Fruit fly (Drosophila melanogaster) whole organism, embryonic: ENCODE data around the gene SsRbeta.

Source experiments
- Bdp1 ChIP-seq: fragments of 200-800 bp; sonication (Bioruptor generic); optimal IDR thresholded peaks from 3 replicates; lab custom pipeline; 2016; ENCODE audit warnings: missing biosample characterization, missing genetic modification characterization
- CG10543 ChIP-seq: fragments of 200-800 bp; sonication (Bioruptor generic); optimal IDR thresholded peaks from 3 replicates; lab custom pipeline; 2017; ENCODE audit warnings: missing biosample characterization, mild to moderate bottlenecking, missing genetic modification characterization, moderate library complexity
- CG10959 ChIP-seq: fragments of 200-800 bp; sonication (Bioruptor generic); IDR thresholded peaks from 2 replicates; pipeline ENCODE4 v1.3.6; 2022; ENCODE audit warnings: missing biosample characterization, missing genetic modification characterization
- CG12769 ChIP-seq: fragments of 200-800 bp; sonication (Bioruptor generic); optimal IDR thresholded peaks from 2 replicates; lab custom pipeline; 2019; ENCODE audit warnings: missing biosample characterization, mild to moderate bottlenecking, missing genetic modification characterization, moderate library complexity
- CG13296 ChIP-seq: fragments of 200-800 bp; sonication (Bioruptor generic); optimal IDR thresholded peaks from 3 replicates; lab custom pipeline; 2018; ENCODE audit warnings: missing biosample characterization, mild to moderate bottlenecking, missing genetic modification characterization
- CG2875 ChIP-seq: fragments of 200-800 bp; sonication (Bioruptor generic); optimal IDR thresholded peaks from 2 replicates; lab custom pipeline; 2017; ENCODE audit warnings: missing biosample characterization, mild to moderate bottlenecking, missing genetic modification characterization, missing genetic modification reagents
- CG3065 ChIP-seq: fragments of 200-800 bp; sonication (Bioruptor generic); optimal IDR thresholded peaks from 2 replicates; lab custom pipeline; 2016; ENCODE audit warnings: missing biosample characterization, missing genetic modification characterization
- CG31365 ChIP-seq: fragments of 200-800 bp; sonication (Bioruptor generic); optimal IDR thresholded peaks from 2 replicates; lab custom pipeline; 2018; ENCODE audit warnings: missing biosample characterization, mild to moderate bottlenecking, missing genetic modification characterization
- CG31441 ChIP-seq: fragments of 200-800 bp; sonication (Bioruptor generic); IDR thresholded peaks from 2 replicates; pipeline ENCODE4 v1.3.6; 2022; ENCODE audit warnings: missing biosample characterization, missing genetic modification characterization
- CG3163 ChIP-seq: fragments of 200-800 bp; sonication (Bioruptor generic); optimal IDR thresholded peaks from 3 replicates; lab custom pipeline; 2016; ENCODE audit warnings: missing biosample characterization, missing genetic modification characterization
- CG33557 ChIP-seq: fragments of 200-800 bp; sonication (Bioruptor generic); optimal IDR thresholded peaks from 2 replicates; lab custom pipeline; 2019; ENCODE audit warnings: missing biosample characterization, mild to moderate bottlenecking, missing genetic modification characterization, moderate library complexity
- CG3726 ChIP-seq: fragments of 200-800 bp; sonication (Bioruptor generic); IDR thresholded peaks from 3 replicates; pipeline ENCODE4, ENCODE4 v1.3.6; 2022; ENCODE audit warnings: missing biosample characterization, missing genetic modification characterization
- CG4360 ChIP-seq: fragments of 200-800 bp; sonication (Bioruptor generic); IDR thresholded peaks from 2 replicates; pipeline ENCODE4 v1.3.6; 2022; ENCODE audit warnings: missing biosample characterization, missing genetic modification characterization
- CG5245 ChIP-seq: fragments of 200-800 bp; sonication (Bioruptor generic); optimal IDR thresholded peaks from 3 replicates; lab custom pipeline; 2016; ENCODE audit warnings: missing biosample characterization, missing genetic modification characterization
- CG6683 ChIP-seq: fragments of 200-800 bp; sonication (Bioruptor generic); optimal IDR thresholded peaks from 2 replicates; lab custom pipeline; 2017; ENCODE audit warnings: missing biosample characterization, mild to moderate bottlenecking, missing genetic modification characterization, missing genetic modification reagents
- CG8089 ChIP-seq: fragments of 200-800 bp; sonication (Bioruptor generic); optimal IDR thresholded peaks from 3 replicates; lab custom pipeline; 2016; ENCODE audit warnings: missing biosample characterization, missing genetic modification characterization
- CG9215 ChIP-seq: fragments of 200-800 bp; sonication (Bioruptor generic); IDR thresholded peaks from 2 replicates; pipeline ENCODE4 v1.3.6; 2022; ENCODE audit warnings: missing biosample characterization, missing genetic modification characterization
- CHES-1-like ChIP-seq: fragments of 200-800 bp; sonication (Bioruptor generic); optimal IDR thresholded peaks from 2 replicates; lab custom pipeline; 2016; ENCODE audit warnings: missing biosample characterization, missing genetic modification characterization
- D19A ChIP-seq: fragments of 200-800 bp; optimal IDR thresholded peaks from 3 replicates; lab custom pipeline; 2019; ENCODE audit warnings: missing biosample characterization, mild to moderate bottlenecking, missing genetic modification characterization, moderate library complexity
- Dfd ChIP-seq, 2 experiments: fragments of >200 bp; optimal IDR thresholded peaks; 2 replicates each; lab custom pipeline; 2017; ENCODE audit warnings: missing biosample characterization in 2 of 2, missing genetic modification characterization in 2 of 2
- Drgx ChIP-seq: fragments of 200-800 bp; sonication (Bioruptor generic); IDR thresholded peaks from 2 replicates; pipeline ENCODE4 v1.3.6; 2022; ENCODE audit warnings: missing biosample characterization, missing genetic modification characterization
- E2f2 ChIP-seq: fragments of 200-800 bp; sonication (Bioruptor generic); IDR thresholded peaks from 2 replicates; pipeline ENCODE4 v1.3.6; 2022; ENCODE audit warnings: missing biosample characterization, missing genetic modification characterization
- ERR ChIP-seq: fragments of 200-800 bp; sonication (Bioruptor generic); optimal IDR thresholded peaks from 2 replicates; lab custom pipeline; 2016; ENCODE audit warnings: missing biosample characterization, missing genetic modification characterization
- Fer1 ChIP-seq: fragments of 200-800 bp; sonication (Bioruptor generic); optimal IDR thresholded peaks from 2 replicates; lab custom pipeline; 2017; ENCODE audit warnings: missing biosample characterization, mild to moderate bottlenecking, missing genetic modification characterization
- GATAe ChIP-seq: fragments of 200-800 bp; sonication (Bioruptor generic); conservative IDR thresholded peaks from 2 replicates; pipeline ENCODE4 v1.3.6; 2022; ENCODE audit warnings: missing biosample characterization, missing genetic modification characterization
- HmgZ ChIP-seq: fragments of 200-800 bp; sonication (Bioruptor generic); optimal IDR thresholded peaks from 2 replicates; lab custom pipeline; 2018; ENCODE audit warnings: missing biosample characterization, mild to moderate bottlenecking, missing genetic modification characterization
- Hmr ChIP-seq: fragments of 200-800 bp; sonication (Bioruptor generic); optimal IDR thresholded peaks from 3 replicates; lab custom pipeline; 2017; ENCODE audit warnings: mild to moderate bottlenecking, missing biosample characterization, missing genetic modification reagents, missing genetic modification characterization
- Hr3 ChIP-seq: fragments of 200-800 bp; sonication (Bioruptor generic); optimal IDR thresholded peaks from 3 replicates; lab custom pipeline; 2016; ENCODE audit warnings: missing biosample characterization, missing genetic modification characterization
- Lpt ChIP-seq: fragments of >200 bp; optimal IDR thresholded peaks from 2 replicates; lab custom pipeline; 2018; ENCODE audit warnings: missing biosample characterization, missing genetic modification characterization
- MTF-1 ChIP-seq: fragments of 200-800 bp; sonication (Bioruptor generic); optimal IDR thresholded peaks from 2 replicates; lab custom pipeline; 2018; ENCODE audit warnings: missing biosample characterization, mild to moderate bottlenecking, missing genetic modification characterization, borderline replicate concordance
- Mrtf ChIP-seq: fragments of 200-800 bp; sonication (Bioruptor generic); IDR thresholded peaks from 3 replicates; pipeline ENCODE4 v1.3.6; 2022; ENCODE audit warnings: missing biosample characterization, missing genetic modification characterization
- YL-1 ChIP-seq: fragments of 200-800 bp; sonication (Bioruptor generic); optimal IDR thresholded peaks from 3 replicates; lab custom pipeline; 2017; ENCODE audit warnings: missing biosample characterization, mild to moderate bottlenecking, missing genetic modification characterization
- bigmax ChIP-seq: fragments of 200-800 bp; sonication (Bioruptor generic); optimal IDR thresholded peaks from 2 replicates; lab custom pipeline; 2018; ENCODE audit warnings: missing biosample characterization, mild to moderate bottlenecking, missing genetic modification characterization
- chif ChIP-seq, 2 experiments: fragments of 200-800 bp; sonication (Bioruptor generic); optimal IDR thresholded peaks; 3 replicates each; lab custom pipeline; 2016; ENCODE audit warnings: missing biosample characterization in 2 of 2, missing genetic modification characterization in 2 of 2
- chinmo ChIP-seq: fragments of 200-800 bp; sonication (Bioruptor generic); IDR thresholded peaks from 4 replicates; pipeline ENCODE4 v1.3.6; 2022; ENCODE audit warnings: missing biosample characterization, missing genetic modification characterization; ENCODE audit not compliant: partially characterized antibody
- en ChIP-seq: fragments of 200-800 bp; sonication (Bioruptor generic); optimal IDR thresholded peaks from 2 replicates; lab custom pipeline; 2016; ENCODE audit warnings: missing biosample characterization, missing genetic modification characterization
- eve ChIP-seq, 2 experiments: fragments of >200 bp; optimal IDR thresholded peaks; 2 replicates each; lab custom pipeline; 2017; ENCODE audit warnings: missing biosample characterization in 2 of 2, missing genetic modification characterization in 2 of 2
- exex ChIP-seq: fragments of 200-800 bp; sonication (Bioruptor generic); optimal IDR thresholded peaks from 4 replicates; lab custom pipeline; 2018; ENCODE audit warnings: missing biosample characterization, mild to moderate bottlenecking, missing genetic modification characterization, moderate library complexity
- ftz-f1 ChIP-seq: fragments of 200-800 bp; sonication (Bioruptor generic); optimal IDR thresholded peaks from 2 replicates; lab custom pipeline; 2016; ENCODE audit warnings: missing biosample characterization, missing genetic modification characterization
- gcm2 ChIP-seq: fragments of 200-800 bp; sonication (Bioruptor generic); optimal IDR thresholded peaks from 2 replicates; lab custom pipeline; 2016; ENCODE audit warnings: missing biosample characterization, missing genetic modification characterization
- gsb-n ChIP-seq: fragments of 200-800 bp; sonication (Bioruptor generic); optimal IDR thresholded peaks from 3 replicates; lab custom pipeline; 2018; ENCODE audit warnings: missing biosample characterization, mild to moderate bottlenecking, missing genetic modification characterization
- h ChIP-seq: fragments of >200 bp; optimal IDR thresholded peaks from 2 replicates; lab custom pipeline; 2017
- ind ChIP-seq: fragments of 200-800 bp; sonication (Bioruptor generic); optimal IDR thresholded peaks from 3 replicates; lab custom pipeline; 2016; ENCODE audit warnings: missing biosample characterization, missing genetic modification characterization
- jumu ChIP-seq: fragments of 200-800 bp; sonication (Bioruptor generic); optimal IDR thresholded peaks from 3 replicates; lab custom pipeline; 2016; ENCODE audit warnings: missing biosample characterization, missing genetic modification characterization
- lab ChIP-seq: fragments of 200-800 bp; sonication (Bioruptor generic); optimal IDR thresholded peaks from 3 replicates; lab custom pipeline; 2017; ENCODE audit warnings: missing biosample characterization, missing genetic modification characterization, mild to moderate bottlenecking, moderate library complexity, missing genetic modification reagents
- ranshi ChIP-seq: fragments of 200-800 bp; sonication (Bioruptor generic); IDR thresholded peaks from 2 replicates; pipeline ENCODE4 v1.3.6; 2022; ENCODE audit warnings: missing biosample characterization, missing genetic modification characterization
- ro ChIP-seq: fragments of 200-800 bp; sonication (Bioruptor generic); IDR thresholded peaks from 2 replicates; pipeline ENCODE4 v1.3.6; 2022; ENCODE audit warnings: missing biosample characterization, missing genetic modification characterization
- sc ChIP-seq, 3 experiments: fragments of >200 bp in 2 of 3; fragments of 200-800 bp in 1 of 3; sonication (Bioruptor generic) in 1 of 3; optimal IDR thresholded peaks; 2 replicates in 2 of 3; 3 replicates in 1 of 3; lab custom pipeline; 2017; ENCODE audit warnings: mild to moderate bottlenecking in 1 of 3, missing biosample characterization in 1 of 3, missing genetic modification characterization in 1 of 3, missing genetic modification reagents in 1 of 3
- seq ChIP-seq: fragments of 200-800 bp; sonication (Bioruptor generic); IDR thresholded peaks from 2 replicates; pipeline ENCODE4 v1.3.6; 2022; ENCODE audit warnings: missing biosample characterization, missing genetic modification characterization
- tgo ChIP-seq: fragments of 200-800 bp; sonication (Bioruptor generic); IDR thresholded peaks from 3 replicates; pipeline ENCODE4 v1.3.6; 2022; ENCODE audit warnings: missing biosample characterization, missing genetic modification characterization
- wek ChIP-seq: fragments of 200-800 bp; sonication (Bioruptor generic); optimal IDR thresholded peaks from 3 replicates; lab custom pipeline; 2018; ENCODE audit warnings: missing biosample characterization, mild to moderate bottlenecking, missing genetic modification characterization, moderate library complexity
- z ChIP-seq: fragments of 200-800 bp; sonication (Bioruptor generic); IDR thresholded peaks from 3 replicates; pipeline ENCODE4 v1.3.6; 2022; ENCODE audit warnings: missing biosample characterization, missing genetic modification characterization

Gene SsRbeta

DNA sequence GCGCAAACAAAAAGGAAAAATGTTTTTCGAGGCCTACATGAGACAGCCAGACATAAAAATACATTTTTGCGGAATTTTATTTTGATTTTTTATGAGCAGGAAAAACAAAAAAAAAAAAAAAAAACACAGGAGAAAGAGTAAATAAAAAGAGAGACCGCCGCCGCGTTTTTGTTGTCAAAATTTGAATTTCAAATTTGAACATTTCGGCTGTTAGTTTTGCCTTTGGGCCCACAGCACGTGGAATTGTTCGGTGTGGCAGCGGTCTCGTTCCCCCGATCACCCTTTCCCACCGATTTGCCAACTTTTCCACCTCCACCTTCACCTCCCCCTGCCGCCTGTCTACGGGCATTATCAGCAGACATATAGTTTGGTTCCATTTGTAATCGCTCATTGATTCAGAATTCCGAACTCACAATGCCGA, 27.4 kb downstream of the SsRbeta start (continued):
- no peak for TF ChIP-seq seq (GFP tag; lab: Robert Waterston, UW)
- TF ChIP-seq Fer1 (GFP tag; lab: Kevin White, UChicago), result no peak
- no peak for TF ChIP-seq bigmax (GFP tag; lab: Kevin White, UChicago)
- no peak for TF ChIP-seq MTF-1 (GFP tag; lab: Kevin White, UChicago)
- no peak for TF ChIP-seq ranshi
- no peak for TF ChIP-seq HmgZ (tag; lab: Kevin White, UChicago)
- no peak for TF ChIP-seq en (GFP tag; lab: Kevin White, UChicago)
- TF ChIP-seq CG8089 (GFP tag; lab: Kevin White, UChicago), result no peak
- no peak for TF ChIP-seq CG5245 (GFP tag; lab: Kevin White, UChicago)
- TF ChIP-seq ind (GFP tag; lab: Kevin White, UChicago), result no peak
- TF ChIP-seq ERR (GFP tag; lab: Kevin White, UChicago), result no peak
- TF ChIP-seq E2f2 (GFP tag; lab: Robert Waterston, UW), result 0 out of 2 replicates have a peak, but pooled peaks have one; percentile 17
- TF ChIP-seq Bdp1, result no peak
- no peak for TF ChIP-seq jumu (GFP tag; lab: Kevin White, UChicago)
- no peak for TF ChIP-seq chif (GFP tag; optimal IDR thresholded peaks at IDR 0.05; lab: Kevin White, UChicago)
- TF ChIP-seq CG31441, result no peak
- TF ChIP-seq CG4360 (GFP tag; lab: Robert Waterston, UW), result 0 out of 2 replicates have a peak, but pooled peaks have one; percentile 23
- 0 out of 4 replicates have a peak, but pooled peaks have one; percentile 44 for TF ChIP-seq chinmo
- TF ChIP-seq Lpt, result no peak
- TF ChIP-seq CG33557 (GFP tag; lab: Kevin White, UChicago), result no peak
- no peak for TF ChIP-seq sc (optimal IDR thresholded peaks at IDR 0.05; lab: Kevin White, UChicago)
- TF ChIP-seq sc (GFP tag; optimal IDR thresholded peaks at IDR 0.05; lab: Kevin White, UChicago), result no peak
- TF ChIP-seq CG3726 (GFP tag; lab: Robert Waterston, UW), result no peak
- peak; percentile 50 for TF ChIP-seq exex
- no peak for TF ChIP-seq z (GFP tag; lab: Robert Waterston, UW)
- TF ChIP-seq gsb-n (tag; lab: Kevin White, UChicago), result no peak
- TF ChIP-seq Hr3, result no peak
- peak; percentile 63 for TF ChIP-seq lab (GFP tag; lab: Kevin White, UChicago)
- TF ChIP-seq YL-1 (GFP tag; lab: Kevin White, UChicago), result no peak
- TF ChIP-seq Hmr (GFP tag; lab: Kevin White, UChicago), result no peak
- peak; percentile 58 for TF ChIP-seq ftz-f1
- no peak for TF ChIP-seq wek (GFP tag; lab: Kevin White, UChicago)
- no peak for TF ChIP-seq CG3163 (GFP tag; lab: Kevin White, UChicago)
- no peak for TF ChIP-seq CHES-1-like (GFP tag; lab: Kevin White, UChicago)
- TF ChIP-seq tgo (GFP tag; lab: Robert Waterston, UW), result no peak
- no peak for TF ChIP-seq Mrtf (GFP tag; lab: Robert Waterston, UW)
- TF ChIP-seq Dfd (GFP tag; optimal IDR thresholded peaks at IDR 0.05; lab: Kevin White, UChicago), result no peak
- no peak for TF ChIP-seq CG10959 (GFP tag; lab: Robert Waterston, UW)
- TF ChIP-seq CG6683 (GFP tag; lab: Kevin White, UChicago), result no peak
- no peak for TF ChIP-seq CG9215 (GFP tag; lab: Robert Waterston, UW)
- TF ChIP-seq CG10543, result peak; percentile 46
- peak; percentile 49 for TF ChIP-seq CG12769 (tag; lab: Kevin White, UChicago)
- TF ChIP-seq eve (GFP tag; optimal IDR thresholded peaks at IDR 0.05; lab: Kevin White, UChicago), result no peak
- TF ChIP-seq CG13296 (GFP tag; lab: Kevin White, UChicago), result no peak
- no peak for TF ChIP-seq ro (GFP tag; lab: Robert Waterston, UW)
- peak; percentile 60; the same call in 1 of the 2 replicates for TF ChIP-seq GATAe
- TF ChIP-seq gcm2 (GFP tag; lab: Kevin White, UChicago), result no peak
- TF ChIP-seq D19A (tag; lab: Kevin White, UChicago), result no peak
- TF ChIP-seq CG3065 (GFP tag; lab: Kevin White, UChicago), result no peak
- no peak for TF ChIP-seq CG31365
- TF ChIP-seq h, result no peak
- peak; percentile 31; the same call in 1 of the 2 replicates for TF ChIP-seq Drgx
- no peak for TF ChIP-seq CG2875 (GFP tag; lab: Kevin White, UChicago)
